Worm (Caenorhabditis elegans) whole organism, late embryonic: ENCODE measurements around the gene lag-1.

ENCODE experiments used
- C38D4.7 ChIP-seq: fragments of 200-800 bp; sonication (Bioruptor generic); optimal IDR thresholded peaks from 2 replicates; lab custom pipeline; 2018; ENCODE audit warnings: mild to moderate bottlenecking, missing genetic modification characterization, moderate library complexity, missing compliant biosample characterization
- ceh-30 ChIP-seq: fragments of 150-350 bp; optimal IDR thresholded peaks from 2 replicates; lab custom pipeline; 2014; ENCODE audit warnings: missing biosample characterization, missing genetic modification characterization
- dve-1 ChIP-seq: sonication (generic microtip); optimal IDR thresholded peaks from 2 replicates; lab custom pipeline; 2017; ENCODE audit warnings: antibody characterized with exemption, mild to moderate bottlenecking, missing genetic modification characterization, missing compliant biosample characterization
- elt-2 ChIP-seq: sonication (generic microtip); optimal IDR thresholded peaks from 2 replicates; lab custom pipeline; 2016; ENCODE audit warnings: missing genetic modification reagents, missing genetic modification characterization, missing compliant biosample characterization
- hlh-13 ChIP-seq: fragments of 200-800 bp; sonication (Bioruptor generic); optimal IDR thresholded peaks from 2 replicates; lab custom pipeline; 2018; ENCODE audit warnings: mild to moderate bottlenecking, missing genetic modification characterization, missing compliant biosample characterization
- npax-4 ChIP-seq: sonication (generic microtip); optimal IDR thresholded peaks from 2 replicates; lab custom pipeline; 2016; ENCODE audit warnings: missing genetic modification characterization, missing compliant biosample characterization
- pha-4 ChIP-seq: fragments of 150-350 bp; optimal IDR thresholded peaks from 2 replicates; lab custom pipeline; 2018; ENCODE audit warnings: missing biosample characterization, missing genetic modification reagents, missing genetic modification characterization
- pqm-1 ChIP-seq: sonication (generic microtip); optimal IDR thresholded peaks from 2 replicates; lab custom pipeline; 2016; ENCODE audit warnings: missing genetic modification characterization, missing compliant biosample characterization
- rnt-1 ChIP-seq: sonication (generic microtip); optimal IDR thresholded peaks from 2 replicates; lab custom pipeline; 2016; ENCODE audit warnings: missing genetic modification characterization, missing compliant biosample characterization
- tbx-2 ChIP-seq: sonication (generic microtip); optimal IDR thresholded peaks from 2 replicates; lab custom pipeline; 2016; ENCODE audit warnings: missing genetic modification characterization, missing compliant biosample characterization
- tbx-7 ChIP-seq: sonication (generic microtip); optimal IDR thresholded peaks from 2 replicates; lab custom pipeline; 2016; ENCODE audit warnings: missing genotype, missing genetic modification characterization, missing compliant biosample characterization
- unc-42 ChIP-seq: sonication (generic microtip); optimal IDR thresholded peaks from 2 replicates; lab custom pipeline; 2016; ENCODE audit warnings: missing genotype, missing genetic modification characterization, missing compliant biosample characterization

ce11 chrIV:6151513-6151912, 56.3 kb downstream of the lag-1 start, which contains the start of gene C11D2.3:
- no peak for TF ChIP-seq pqm-1
- no peak for TF ChIP-seq hlh-13 (GFP tag; lab: Kevin White, UChicago)
- TF ChIP-seq npax-4 (tag; lab: Kevin White, UChicago): no peak
- no peak for TF ChIP-seq tbx-2 (tag; lab: Kevin White, UChicago)
- no peak for TF ChIP-seq tbx-7
- no peak for TF ChIP-seq unc-42 (tag; lab: Kevin White, UChicago)
- no peak for TF ChIP-seq elt-2 (tag; lab: Kevin White, UChicago)
- no peak for TF ChIP-seq C38D4.7 (GFP tag; lab: Kevin White, UChicago)
- TF ChIP-seq ceh-30 (tag; lab: Kevin White, UChicago): no peak
- no peak for TF ChIP-seq dve-1 (tag; lab: Kevin White, UChicago)
- no peak for TF ChIP-seq pha-4 (tag; lab: Kevin White, UChicago)
- no peak for TF ChIP-seq rnt-1 (tag; lab: Kevin White, UChicago)
